Fruit fly (Drosophila melanogaster): ENCODE data around the gene CG6650.

Gene CG6650

dm6 chr3L:14001658-14002523 is 29.4 kb upstream of the CG6650 start, which contains the start of the genes Nprl3 and upSET (continued):
- TF ChIP-seq hbn (GFP tag; IDR thresholded peaks at IDR 0.05; ENCODE audit: partially characterized antibody) (peak; percentile 80), dpn (GFP tag; optimal IDR thresholded peaks at IDR 0.05) (no peak), Hr3 (GFP tag; optimal IDR thresholded peaks at IDR 0.05) (no peak), H2.0 (GFP tag; IDR thresholded peaks at IDR 0.05) (no peak), CG12219 (GFP tag; optimal IDR thresholded peaks at IDR 0.05) (no peak), dan (GFP tag; IDR thresholded peaks at IDR 0.05) (no peak), ham (GFP tag; IDR thresholded peaks at IDR 0.05) (no peak), fu2 (GFP tag; optimal IDR thresholded peaks at IDR 0.05) (no peak), CG34224 (GFP tag; IDR thresholded peaks at IDR 0.05; ENCODE audit: partially characterized antibody) (peak; percentile 81), YL-1 (GFP tag; optimal IDR thresholded peaks at IDR 0.05) (peak; percentile 81), CG12391 (tag; optimal IDR thresholded peaks at IDR 0.05) (peak; percentile 27), ato (GFP tag; IDR thresholded peaks at IDR 0.05; ENCODE audit: partially characterized antibody) (peak; percentile 69; the same call in 1 of the 2 replicates), CG15479 (GFP tag; optimal IDR thresholded peaks at IDR 0.05) (no peak), lilli (GFP tag; optimal IDR thresholded peaks at IDR 0.05) (no peak), CG18764 (GFP tag; optimal IDR thresholded peaks at IDR 0.05) (no peak), her (GFP tag; optimal IDR thresholded peaks at IDR 0.05) (no peak), CG17802 (tag; optimal IDR thresholded peaks at IDR 0.05) (no peak), CG3847 (GFP tag; IDR thresholded peaks at IDR 0.05) (peak; percentile 44; the same call in 1 of the 2 replicates), crp (GFP tag; optimal IDR thresholded peaks at IDR 0.05) (peak in 1 of 2 experiments; percentile 26), CG12744 (GFP tag; optimal IDR thresholded peaks at IDR 0.05) (no peak), CG7839 (tag; optimal IDR thresholded peaks at IDR 0.05) (peak; percentile 16), CG4328 (GFP tag; optimal IDR thresholded peaks at IDR 0.05) (no peak), row (GFP tag; IDR thresholded peaks at IDR 0.05) (peak; percentile 54), sqz (GFP tag; optimal IDR thresholded peaks at IDR 0.05) (peak; percentile 38), Lim3 (GFP tag; IDR thresholded peaks at IDR 0.05) (no peak), sna (GFP tag; IDR thresholded peaks at IDR 0.05; ENCODE audit: partially characterized antibody) (peak; percentile 86), vnd (GFP tag; IDR thresholded peaks at IDR 0.05; ENCODE audit: partially characterized antibody) (peak; percentile 81), CG6683 (GFP tag; optimal IDR thresholded peaks at IDR 0.05) (no peak), stwl (tag; optimal IDR thresholded peaks at IDR 0.05) (peak; percentile 77), otp (GFP tag; IDR thresholded peaks at IDR 0.05) (no peak), CG10274 (GFP tag; optimal IDR thresholded peaks at IDR 0.05) (no peak), bbx (GFP tag; IDR thresholded peaks at IDR 0.05; ENCODE audit: partially characterized antibody) (peak; percentile 90), sima (GFP tag; optimal IDR thresholded peaks at IDR 0.05) (no peak), oc (tag; optimal IDR thresholded peaks at IDR 0.05) (no peak), CG2678 (tag; optimal IDR thresholded peaks at IDR 0.05) (peak; percentile 14), seq (GFP tag; IDR thresholded peaks at IDR 0.05) (no peak), CG8359 (GFP tag; optimal IDR thresholded peaks at IDR 0.05; ENCODE audit: borderline replicate concordance) (no peak), Neu2 (GFP tag; optimal IDR thresholded peaks at IDR 0.05; ENCODE audit: borderline replicate concordance) (no peak), prd (optimal IDR thresholded peaks at IDR 0.05) (no peak), prd (GFP tag; IDR thresholded peaks at IDR 0.05) (peak; percentile 21; the same call in 1 of the 3 replicates), ATbp (GFP tag; optimal IDR thresholded peaks at IDR 0.05) (no peak), HLH3B (GFP tag; IDR thresholded peaks at IDR 0.05) (no peak), Abd-B (GFP tag; optimal IDR thresholded peaks at IDR 0.05) (peak; percentile 38), CG5180 (GFP tag; optimal IDR thresholded peaks at IDR 0.05) (no peak), CG30020 (tag; optimal IDR thresholded peaks at IDR 0.05) (peak; percentile 59), pros (GFP tag; optimal IDR thresholded peaks at IDR 0.05) (no peak), CG8478 (optimal IDR thresholded peaks at IDR 0.05) (peak; percentile 70), Camta (GFP tag; optimal IDR thresholded peaks at IDR 0.05) (no peak)

Measured in whole organism, embryonic.